Worm (Caenorhabditis elegans): ENCODE results near the gene nlp-51.

- TF ChIP-seq him-1 (tag; optimal IDR thresholded peaks at IDR 0.05) (no peak), W03F9.2 (tag; optimal IDR thresholded peaks at IDR 0.05) (no peak), dao-5 (tag; optimal IDR thresholded peaks at IDR 0.05) (no peak)
Measured at ce11 chrII:11307953-11308352, 11.5 kb downstream of the nlp-51 start.
